Fruit fly (Drosophila melanogaster): ENCODE measurements around the gene CG11374.

The CG11374 gene

dm6 chr2L:76048-76447 is at the start of gene CG11374:
Gene CG11374 (plus strand): TSS chr2L:76348.
- TF ChIP-seq CrebA (GFP tag; optimal IDR thresholded peaks at IDR 0.05; ENCODE audit: borderline replicate concordance), result no peak
- TF ChIP-seq Dfd (GFP tag; optimal IDR thresholded peaks at IDR 0.05), result no peak
- no peak for TF ChIP-seq CG32264 (GFP tag; optimal IDR thresholded peaks at IDR 0.05)
- no peak for TF ChIP-seq rgr (GFP tag; optimal IDR thresholded peaks at IDR 0.05)
- no peak for TF ChIP-seq Sp1 (GFP tag; optimal IDR thresholded peaks at IDR 0.05)
- no peak for TF ChIP-seq lola (GFP tag; optimal IDR thresholded peaks at IDR 0.05)
- TF ChIP-seq dl (GFP tag; optimal IDR thresholded peaks at IDR 0.05; ENCODE audit: insufficient read depth in 1 of 2, partially characterized antibody in 2 of 2), result no peak
- no peak for TF ChIP-seq Rel (GFP tag; optimal IDR thresholded peaks at IDR 0.05)
- no peak for TF ChIP-seq Rel (tag; optimal IDR thresholded peaks at IDR 0.05)
- TF ChIP-seq usp (GFP tag; optimal IDR thresholded peaks at IDR 0.05), result no peak
- TF ChIP-seq Jra (GFP tag; optimal IDR thresholded peaks at IDR 0.05), result no peak
- TF ChIP-seq sage (GFP tag; optimal IDR thresholded peaks at IDR 0.05), result no peak
- no peak for TF ChIP-seq tai (GFP tag; optimal IDR thresholded peaks at IDR 0.05)
- no peak for TF ChIP-seq Vsx2 (GFP tag; optimal IDR thresholded peaks at IDR 0.05; ENCODE audit: partially characterized antibody)
- TF ChIP-seq Hr83 (GFP tag; optimal IDR thresholded peaks at IDR 0.05; ENCODE audit: poor library complexity, severe bottlenecking), result no peak
- no peak for TF ChIP-seq woc (GFP tag; optimal IDR thresholded peaks at IDR 0.05)
- TF ChIP-seq ey (GFP tag; optimal IDR thresholded peaks at IDR 0.05), result no peak
- no peak for TF ChIP-seq br (GFP tag; optimal IDR thresholded peaks at IDR 0.05)
- no peak for TF ChIP-seq sv (GFP tag; optimal IDR thresholded peaks at IDR 0.05)

dm6 chr2L:34054-34453 is 42.1 kb upstream of the CG11374 start:
- TF ChIP-seq h (GFP tag; optimal IDR thresholded peaks at IDR 0.05) (no peak), Rel (GFP tag; optimal IDR thresholded peaks at IDR 0.05) (no peak), Rel (tag; optimal IDR thresholded peaks at IDR 0.05) (no peak), dl (GFP tag; optimal IDR thresholded peaks at IDR 0.05; ENCODE audit: insufficient read depth in 1 of 2, partially characterized antibody in 2 of 2) (no peak), rgr (GFP tag; optimal IDR thresholded peaks at IDR 0.05) (no peak), CG9705 (GFP tag; optimal IDR thresholded peaks at IDR 0.05) (no peak), dmrt93B (GFP tag; optimal IDR thresholded peaks at IDR 0.05) (no peak), sage (GFP tag; optimal IDR thresholded peaks at IDR 0.05) (no peak), HLH106 (tag; optimal IDR thresholded peaks at IDR 0.05) (no peak), woc (GFP tag; optimal IDR thresholded peaks at IDR 0.05) (no peak), br (GFP tag; optimal IDR thresholded peaks at IDR 0.05) (no peak), Sp1 (GFP tag; optimal IDR thresholded peaks at IDR 0.05) (no peak), lola (GFP tag; optimal IDR thresholded peaks at IDR 0.05) (no peak), psq (GFP tag; optimal IDR thresholded peaks at IDR 0.05) (no peak), Hnf4 (GFP tag; optimal IDR thresholded peaks at IDR 0.05) (no peak), CG32264 (GFP tag; optimal IDR thresholded peaks at IDR 0.05) (no peak), brk (GFP tag; optimal IDR thresholded peaks at IDR 0.05) (no peak), ey (GFP tag; optimal IDR thresholded peaks at IDR 0.05) (no peak), N (GFP tag; optimal IDR thresholded peaks at IDR 0.05) (no peak), Mio (GFP tag; optimal IDR thresholded peaks at IDR 0.05) (no peak), CrebA (GFP tag; optimal IDR thresholded peaks at IDR 0.05; ENCODE audit: borderline replicate concordance) (no peak)

dm6 chr2L:35452-35851 is 40.7 kb upstream of the CG11374 start:
- TF ChIP-seq Mio (GFP tag; optimal IDR thresholded peaks at IDR 0.05) (no peak), lola (GFP tag; optimal IDR thresholded peaks at IDR 0.05) (no peak), foxo (GFP tag; optimal IDR thresholded peaks at IDR 0.05) (no peak), Dfd (GFP tag; optimal IDR thresholded peaks at IDR 0.05) (no peak), N (GFP tag; optimal IDR thresholded peaks at IDR 0.05) (no peak), HLH106 (tag; optimal IDR thresholded peaks at IDR 0.05) (no peak), br (GFP tag; optimal IDR thresholded peaks at IDR 0.05) (no peak), woc (GFP tag; optimal IDR thresholded peaks at IDR 0.05) (no peak), OdsH (GFP tag; optimal IDR thresholded peaks at IDR 0.05) (no peak), CrebA (GFP tag; optimal IDR thresholded peaks at IDR 0.05; ENCODE audit: borderline replicate concordance) (no peak)

dm6 chr2L:53108-53507 is 23.0 kb upstream of the CG11374 start:
- TF ChIP-seq OdsH (GFP tag; optimal IDR thresholded peaks at IDR 0.05) (no peak), Hnf4 (GFP tag; optimal IDR thresholded peaks at IDR 0.05) (no peak), Dif (GFP tag; optimal IDR thresholded peaks at IDR 0.05; ENCODE audit: partially characterized antibody) (no peak), HLH106 (tag; optimal IDR thresholded peaks at IDR 0.05) (no peak), Myc (optimal IDR thresholded peaks at IDR 0.05) (no peak), woc (GFP tag; optimal IDR thresholded peaks at IDR 0.05) (no peak), CG32264 (GFP tag; optimal IDR thresholded peaks at IDR 0.05) (no peak), dl (GFP tag; optimal IDR thresholded peaks at IDR 0.05; ENCODE audit: insufficient read depth in 1 of 2, partially characterized antibody in 2 of 2) (no peak)

Data from whole organism, wandering third instar larva.